Worm (Caenorhabditis elegans): ENCODE data around the gene T01H3.5.

Gene T01H3.5

ce11 chrII:7850575-7850974, 28.8 kb upstream of the T01H3.5 start (continued):
- no peak for TF ChIP-seq snu-23 (GFP tag; optimal IDR thresholded peaks at IDR 0.05)
- no peak for TF ChIP-seq lin-39 (tag; optimal IDR thresholded peaks at IDR 0.05)
- no peak for TF ChIP-seq elt-3 (tag; optimal IDR thresholded peaks at IDR 0.05)
- no peak for TF ChIP-seq unc-30 (tag; optimal IDR thresholded peaks at IDR 0.05)
- no peak for TF ChIP-seq swsn-7 (tag; optimal IDR thresholded peaks at IDR 0.05)
- TF ChIP-seq lin-15B (tag; optimal IDR thresholded peaks at IDR 0.05), result no peak
- TF ChIP-seq unc-62 (GFP tag; optimal IDR thresholded peaks at IDR 0.05), result no peak
- TF ChIP-seq vab-15 (tag; optimal IDR thresholded peaks at IDR 0.05), result no peak
- TF ChIP-seq isw-1 (GFP tag; IDR thresholded peaks at IDR 0.05), result no peak
- no peak for TF ChIP-seq nhr-76 (tag; optimal IDR thresholded peaks at IDR 0.05)
- no peak for TF ChIP-seq lin-13 (GFP tag; optimal IDR thresholded peaks at IDR 0.05)
- no peak for TF ChIP-seq sup-37 (GFP tag; optimal IDR thresholded peaks at IDR 0.05)
- peak; percentile 78 for TF ChIP-seq blmp-1 (tag; optimal IDR thresholded peaks at IDR 0.05)
- no peak for TF ChIP-seq irx-1 (tag; optimal IDR thresholded peaks at IDR 0.05)
- TF ChIP-seq sox-4 (tag; optimal IDR thresholded peaks at IDR 0.05), result no peak
- TF ChIP-seq sptf-1 (tag; optimal IDR thresholded peaks at IDR 0.05), result no peak
- no peak for TF ChIP-seq efl-1 (optimal IDR thresholded peaks at IDR 0.05)
- peak in 1 of 2 experiments; percentile 42 for TF ChIP-seq efl-1 (GFP tag; optimal IDR thresholded peaks at IDR 0.05 in 1 of 2)

ce11 chrII:7851480-7851879, 27.9 kb upstream of the T01H3.5 start:
- TF ChIP-seq nhr-20 (tag; optimal IDR thresholded peaks at IDR 0.05), result no peak
- no peak for TF ChIP-seq mab-9 (GFP tag; IDR thresholded peaks at IDR 0.05)
- TF ChIP-seq nhr-237 (tag; optimal IDR thresholded peaks at IDR 0.05), result no peak
- no peak for TF ChIP-seq aha-1 (tag; optimal IDR thresholded peaks at IDR 0.05)
- no peak for TF ChIP-seq elt-2 (tag; optimal IDR thresholded peaks at IDR 0.05)
- no peak for TF ChIP-seq zip-4 (GFP tag; optimal IDR thresholded peaks at IDR 0.05)
- no peak for TF ChIP-seq snpc-4 (tag; optimal IDR thresholded peaks at IDR 0.05)
- TF ChIP-seq lin-35 (GFP tag; optimal IDR thresholded peaks at IDR 0.05), result peak in 1 of 2 experiments; percentile 23
- no peak for TF ChIP-seq efl-1 (optimal IDR thresholded peaks at IDR 0.05)
- TF ChIP-seq efl-1 (GFP tag; optimal IDR thresholded peaks at IDR 0.05 in 1 of 2), result peak in 1 of 2 experiments; percentile 77
- TF ChIP-seq lsy-2 (tag; optimal IDR thresholded peaks at IDR 0.05), result no peak
- no peak for TF ChIP-seq aly-2 (tag; optimal IDR thresholded peaks at IDR 0.05)
- peak; percentile 16 for TF ChIP-seq mep-1 (tag; optimal IDR thresholded peaks at IDR 0.05)
- TF ChIP-seq lin-14 (GFP tag; optimal IDR thresholded peaks at IDR 0.05), result peak; percentile 10
- TF ChIP-seq ceh-82 (tag; optimal IDR thresholded peaks at IDR 0.05), result no peak
- TF ChIP-seq hlh-17 (GFP tag; optimal IDR thresholded peaks at IDR 0.05; ENCODE audit: borderline replicate concordance), result no peak

ce11 chrII:7853679-7854078, 25.7 kb upstream of the T01H3.5 start, which contains the start of gene T09A5.5:
Gene T09A5.5 (minus strand): TSS chrII:7853779.
- TF ChIP-seq C34B4.2 (tag; optimal IDR thresholded peaks at IDR 0.05) (no peak), egl-13 (tag; optimal IDR thresholded peaks at IDR 0.05) (no peak), fkh-10 (GFP tag; optimal IDR thresholded peaks at IDR 0.05) (no peak), rnt-1 (tag; optimal IDR thresholded peaks at IDR 0.05) (no peak), fos-1 (tag; optimal IDR thresholded peaks at IDR 0.05) (no peak), skn-1 (tag; optimal IDR thresholded peaks at IDR 0.05) (no peak), ceh-63 (GFP tag; optimal IDR thresholded peaks at IDR 0.05) (no peak), unc-130 (tag; optimal IDR thresholded peaks at IDR 0.05) (no peak), mdl-1 (tag; optimal IDR thresholded peaks at IDR 0.05) (no peak)

Measured in whole organism, L1 larva.